Fruit fly (Drosophila melanogaster) whole organism, embryonic: ENCODE measurements around the gene BBS1.

ENCODE experiments used
- Aef1 ChIP-seq: fragments of 200-800 bp; sonication (Bioruptor generic); IDR thresholded peaks from 3 replicates; pipeline ENCODE4 v1.3.6; 2022; ENCODE audit warnings: missing biosample characterization, missing genetic modification characterization
- BEAF-32 ChIP-seq: fragments of 200-800 bp; sonication (Bioruptor generic); optimal IDR thresholded peaks from 3 replicates; lab custom pipeline; 2017; ENCODE audit warnings: missing biosample characterization, missing genetic modification characterization, mild to moderate bottlenecking, moderate library complexity, missing genetic modification reagents
- Blimp-1 ChIP-seq: fragments of 200-800 bp; sonication (Bioruptor generic); optimal IDR thresholded peaks from 3 replicates; lab custom pipeline; 2018; ENCODE audit warnings: missing biosample characterization, missing genetic modification characterization, mild to moderate bottlenecking, moderate library complexity, missing genetic modification reagents
- BtbVII ChIP-seq: fragments of 200-800 bp; sonication (Bioruptor generic); optimal IDR thresholded peaks from 3 replicates; lab custom pipeline; 2017; ENCODE audit warnings: missing biosample characterization, mild to moderate bottlenecking, missing genetic modification characterization
- CG13287 ChIP-seq: fragments of 200-800 bp; sonication (Bioruptor generic); IDR thresholded peaks from 2 replicates; pipeline ENCODE4 v1.3.6; 2022; ENCODE audit warnings: missing biosample characterization, missing genetic modification characterization; ENCODE audit not compliant: partially characterized antibody
- CG13775 ChIP-seq: fragments of 200-800 bp; sonication (Bioruptor generic); optimal IDR thresholded peaks from 3 replicates; lab custom pipeline; 2017; ENCODE audit warnings: missing biosample characterization, mild to moderate bottlenecking, missing genetic modification characterization
- CG13894 ChIP-seq: fragments of 200-800 bp; sonication (Bioruptor generic); optimal IDR thresholded peaks from 3 replicates; lab custom pipeline; 2018; ENCODE audit warnings: missing biosample characterization, mild to moderate bottlenecking, missing genetic modification characterization, moderate library complexity
- CG14667 ChIP-seq: fragments of 200-800 bp; sonication (Bioruptor generic); IDR thresholded peaks from 2 replicates; pipeline ENCODE4 v1.3.6; 2022; ENCODE audit warnings: missing biosample characterization, missing genetic modification characterization
- CG15269 ChIP-seq: fragments of 200-800 bp; sonication (Bioruptor generic); optimal IDR thresholded peaks from 2 replicates; lab custom pipeline; 2018; ENCODE audit warnings: missing biosample characterization, mild to moderate bottlenecking, missing genetic modification characterization, moderate library complexity
- CG2116 ChIP-seq: fragments of 200-800 bp; sonication (Bioruptor generic); optimal IDR thresholded peaks from 3 replicates; lab custom pipeline; 2018; ENCODE audit warnings: missing biosample characterization, mild to moderate bottlenecking, missing genetic modification characterization
- CG2129 ChIP-seq: fragments of 200-800 bp; sonication (Bioruptor generic); IDR thresholded peaks from 2 replicates; pipeline ENCODE4 v1.3.6; 2022; ENCODE audit warnings: missing biosample characterization, missing genetic modification characterization; ENCODE audit not compliant: partially characterized antibody
- CG30431 ChIP-seq: fragments of 200-800 bp; sonication (Bioruptor generic); optimal IDR thresholded peaks from 2 replicates; lab custom pipeline; 2017; ENCODE audit warnings: missing biosample characterization, missing genetic modification characterization
- CG34224 ChIP-seq: fragments of 200-800 bp; sonication (Bioruptor generic); IDR thresholded peaks from 3 replicates; pipeline ENCODE4 v1.3.6; 2022; ENCODE audit warnings: missing biosample characterization, missing genetic modification characterization; ENCODE audit not compliant: partially characterized antibody
- CG42726 ChIP-seq: fragments of 200-800 bp; sonication (Bioruptor generic); IDR thresholded peaks from 2 replicates; pipeline ENCODE4 v1.3.6; 2022; ENCODE audit warnings: missing biosample characterization, missing genetic modification characterization; ENCODE audit not compliant: partially characterized antibody
- CG7928 ChIP-seq: fragments of 200-800 bp; sonication (Bioruptor generic); optimal IDR thresholded peaks from 2 replicates; lab custom pipeline; 2017; ENCODE audit warnings: missing biosample characterization, mild to moderate bottlenecking, missing genetic modification characterization
- CrebB ChIP-seq: fragments of 200-800 bp; sonication (Bioruptor generic); optimal IDR thresholded peaks from 3 replicates; lab custom pipeline; 2018; ENCODE audit warnings: missing biosample characterization, mild to moderate bottlenecking, missing genetic modification characterization
- Doc3 ChIP-seq: fragments of 200-800 bp; sonication (Bioruptor generic); IDR thresholded peaks from 3 replicates; pipeline ENCODE4 v1.3.6; 2022; ENCODE audit warnings: missing biosample characterization, missing genetic modification characterization; ENCODE audit not compliant: partially characterized antibody
- Dp ChIP-seq: fragments of 200-800 bp; sonication (Bioruptor generic); optimal IDR thresholded peaks from 2 replicates; lab custom pipeline; 2018; ENCODE audit warnings: missing biosample characterization, mild to moderate bottlenecking, missing genetic modification characterization, moderate library complexity
- Dref ChIP-seq: fragments of 200-800 bp; sonication (Bioruptor generic); IDR thresholded peaks from 2 replicates; pipeline ENCODE4 v1.3.6; 2022; ENCODE audit warnings: missing biosample characterization, missing genetic modification characterization
- E2f2 ChIP-seq: fragments of 200-800 bp; sonication (Bioruptor generic); IDR thresholded peaks from 2 replicates; pipeline ENCODE4 v1.3.6; 2022; ENCODE audit warnings: missing biosample characterization, missing genetic modification characterization
- Fer1 ChIP-seq: fragments of 200-800 bp; sonication (Bioruptor generic); optimal IDR thresholded peaks from 2 replicates; lab custom pipeline; 2017; ENCODE audit warnings: missing biosample characterization, mild to moderate bottlenecking, missing genetic modification characterization
- HLH4C ChIP-seq: fragments of 200-800 bp; sonication (Bioruptor generic); IDR thresholded peaks from 3 replicates; pipeline ENCODE4 v1.3.6; 2022; ENCODE audit warnings: missing biosample characterization, missing genetic modification characterization; ENCODE audit not compliant: partially characterized antibody
- Hr78 ChIP-seq, 2 experiments: fragments of 200-800 bp in 1 of 2; fragments of >200 bp in 1 of 2; sonication (Bioruptor generic) in 1 of 2; optimal IDR thresholded peaks; 2 replicates each; lab custom pipeline; 2017 to 2019; ENCODE audit warnings: missing biosample characterization in 2 of 2, missing genetic modification characterization in 2 of 2, mild to moderate bottlenecking in 1 of 2, moderate library complexity in 1 of 2
- Myb ChIP-seq: fragments of 200-800 bp; sonication (Bioruptor generic); optimal IDR thresholded peaks from 2 replicates; lab custom pipeline; 2016; ENCODE audit warnings: missing biosample characterization, missing genetic modification characterization
- Opbp ChIP-seq: fragments of 200-800 bp; sonication (Bioruptor generic); IDR thresholded peaks from 3 replicates; pipeline ENCODE4 v1.3.6; 2022; ENCODE audit warnings: missing biosample characterization, missing genetic modification characterization; ENCODE audit not compliant: partially characterized antibody
- amos ChIP-seq: fragments of 200-800 bp; sonication (Bioruptor generic); IDR thresholded peaks from 2 replicates; pipeline ENCODE4 v1.3.6; 2022; ENCODE audit warnings: missing biosample characterization, missing genetic modification characterization; ENCODE audit not compliant: partially characterized antibody
- bbx ChIP-seq: fragments of 200-800 bp; sonication (Bioruptor generic); IDR thresholded peaks from 2 replicates; pipeline ENCODE4 v1.3.6; 2022; ENCODE audit warnings: missing biosample characterization, missing genetic modification characterization; ENCODE audit not compliant: partially characterized antibody
- bsh ChIP-seq, 2 experiments: fragments of 200-800 bp; sonication (Bioruptor generic); optimal IDR thresholded peaks; 2 replicates each; lab custom pipeline; 2017 to 2018; ENCODE audit warnings: mild to moderate bottlenecking in 2 of 2, missing biosample characterization in 2 of 2, missing genetic modification characterization in 2 of 2, moderate library complexity in 1 of 2
- ci ChIP-seq: fragments of 200-800 bp; sonication (Bioruptor generic); IDR thresholded peaks from 3 replicates; pipeline ENCODE4 v1.3.6; 2022; ENCODE audit warnings: missing biosample characterization, missing genetic modification characterization
- crp ChIP-seq, 2 experiments: fragments of 200-800 bp; sonication (Bioruptor generic); optimal IDR thresholded peaks; 2 replicates in 1 of 2; 3 replicates in 1 of 2; lab custom pipeline; 2017; ENCODE audit warnings: missing biosample characterization in 2 of 2, missing genetic modification characterization in 2 of 2, mild to moderate bottlenecking in 1 of 2, moderate library complexity in 1 of 2
- dysf ChIP-seq: fragments of 200-800 bp; sonication (Bioruptor generic); IDR thresholded peaks from 3 replicates; pipeline ENCODE4 v1.3.6; 2022; ENCODE audit warnings: missing biosample characterization, missing genetic modification characterization
- fru ChIP-seq: fragments of >200 bp; optimal IDR thresholded peaks from 2 replicates; lab custom pipeline; 2017
- hb ChIP-seq: fragments of 200-800 bp; sonication (Bioruptor generic); IDR thresholded peaks from 3 replicates; pipeline ENCODE4 v1.3.6; 2022; ENCODE audit warnings: missing biosample characterization, missing genetic modification characterization; ENCODE audit not compliant: partially characterized antibody
- knrl ChIP-seq: fragments of 200-800 bp; sonication (Bioruptor generic); IDR thresholded peaks from 3 replicates; pipeline ENCODE4 v1.3.6; 2022; ENCODE audit warnings: missing biosample characterization, missing genetic modification characterization; ENCODE audit not compliant: partially characterized antibody
- nerfin-1 ChIP-seq: fragments of 200-800 bp; sonication (Bioruptor generic); optimal IDR thresholded peaks from 3 replicates; lab custom pipeline; 2019; ENCODE audit warnings: missing biosample characterization, mild to moderate bottlenecking, missing genetic modification characterization, moderate library complexity
- nmo ChIP-seq: fragments of 200-800 bp; sonication (Bioruptor generic); optimal IDR thresholded peaks from 2 replicates; lab custom pipeline; 2018; ENCODE audit warnings: missing biosample characterization, mild to moderate bottlenecking, missing genetic modification characterization, moderate library complexity
- phol ChIP-seq: fragments of 200-800 bp; sonication (Bioruptor generic); optimal IDR thresholded peaks from 3 replicates; lab custom pipeline; 2018; ENCODE audit warnings: missing biosample characterization, mild to moderate bottlenecking, missing genetic modification characterization, moderate library complexity
- sens ChIP-seq: fragments of 200-800 bp; sonication (Bioruptor generic); peaks from one replicate; lab custom pipeline; 2016; ENCODE audit warnings: missing biosample characterization, missing genetic modification characterization
- tin ChIP-seq: fragments of 200-800 bp; sonication (Bioruptor generic); optimal IDR thresholded peaks from 3 replicates; lab custom pipeline; 2016; ENCODE audit warnings: missing biosample characterization, missing genetic modification characterization
- tna ChIP-seq: fragments of 200-800 bp; sonication (Bioruptor generic); IDR thresholded peaks from 2 replicates; pipeline ENCODE4 v1.3.6; 2022; ENCODE audit warnings: missing biosample characterization, missing genetic modification characterization; ENCODE audit not compliant: partially characterized antibody
- unc-4 ChIP-seq: fragments of 200-800 bp; sonication (Bioruptor generic); IDR thresholded peaks from 2 replicates; pipeline ENCODE4 v1.3.6; 2022; ENCODE audit warnings: missing biosample characterization, missing genetic modification characterization; ENCODE audit not compliant: partially characterized antibody
- vvl ChIP-seq: fragments of 200-800 bp; sonication (Bioruptor generic); IDR thresholded peaks from 2 replicates; pipeline ENCODE4 v1.3.6; 2022; ENCODE audit warnings: missing biosample characterization, missing genetic modification characterization

Gene BBS1

DNA sequence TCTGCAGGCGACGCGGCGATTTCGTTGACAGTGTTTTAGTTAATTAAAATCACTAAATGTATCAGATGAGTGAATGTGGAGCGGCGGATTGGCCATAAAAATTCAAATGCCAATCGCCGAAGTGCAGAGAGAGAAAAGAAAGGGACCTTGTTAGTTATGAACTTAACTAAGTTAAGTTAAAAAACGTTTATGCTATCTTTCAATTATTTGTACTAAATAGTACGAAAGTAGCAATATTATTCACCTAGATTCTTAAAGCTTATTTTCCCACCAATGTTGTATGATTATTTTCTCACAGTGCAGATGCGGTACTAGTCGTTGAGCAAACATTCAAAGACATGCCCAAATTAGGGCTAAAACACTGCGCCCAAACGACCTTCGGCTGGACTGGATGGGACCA, 34.9 kb upstream of the BBS1 start (continued):
- TF ChIP-seq phol (tag; lab: Kevin White, UChicago) (peak; percentile 79), fru (lab: Kevin White, UChicago) (no peak), BtbVII (GFP tag; lab: Kevin White, UChicago) (peak; percentile 38), CG2129 (GFP tag; lab: Robert Waterston, UW) (no peak)

DNA sequence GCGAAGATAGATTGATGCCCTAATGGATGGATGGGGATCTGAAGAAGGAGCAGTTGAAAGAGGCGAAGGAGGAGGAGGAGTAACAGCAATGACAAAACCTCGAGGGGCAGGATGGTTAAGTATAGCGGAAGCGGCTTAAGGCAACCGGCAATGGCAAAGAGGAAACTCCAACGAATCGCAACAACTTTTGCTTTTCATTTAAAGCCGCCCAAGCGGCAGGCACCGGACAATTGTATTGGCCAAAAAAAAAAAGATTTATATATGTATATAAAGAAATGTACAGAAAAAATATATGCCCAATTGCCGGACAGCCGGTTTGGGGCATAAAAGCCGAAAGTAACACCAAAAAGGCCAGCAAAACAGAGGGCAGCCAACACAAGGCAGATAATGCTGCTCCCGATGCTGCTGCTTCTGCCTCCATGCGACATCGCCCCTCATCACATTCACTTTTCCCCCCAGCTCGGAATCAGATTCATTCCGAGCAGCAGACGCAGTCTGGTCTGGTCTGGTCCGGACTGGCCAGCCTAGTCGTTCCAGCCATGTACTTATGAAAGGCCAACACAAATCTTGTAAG, 34.3 kb upstream of the BBS1 start:
- peak; percentile 9 for TF ChIP-seq CG13894
- no peak for TF ChIP-seq CG34224 (GFP tag; lab: Robert Waterston, UW)
- no peak for TF ChIP-seq CG30431 (GFP tag; lab: Kevin White, UChicago)
- no peak for TF ChIP-seq CG15269 (tag; lab: Kevin White, UChicago)
- TF ChIP-seq crp (GFP tag; optimal IDR thresholded peaks at IDR 0.05; lab: Kevin White, UChicago), result no peak
- no peak for TF ChIP-seq tna (GFP tag; lab: Robert Waterston, UW)
- TF ChIP-seq bsh (GFP tag; optimal IDR thresholded peaks at IDR 0.05; lab: Kevin White, UChicago), result no peak
- 0 out of 3 replicates have a peak, but pooled peaks have one; percentile 19 for TF ChIP-seq hb (GFP tag; lab: Robert Waterston, UW)
- peak; percentile 33; the same call in 1 of the 3 replicates for TF ChIP-seq ci (GFP tag; lab: Robert Waterston, UW)

DNA sequence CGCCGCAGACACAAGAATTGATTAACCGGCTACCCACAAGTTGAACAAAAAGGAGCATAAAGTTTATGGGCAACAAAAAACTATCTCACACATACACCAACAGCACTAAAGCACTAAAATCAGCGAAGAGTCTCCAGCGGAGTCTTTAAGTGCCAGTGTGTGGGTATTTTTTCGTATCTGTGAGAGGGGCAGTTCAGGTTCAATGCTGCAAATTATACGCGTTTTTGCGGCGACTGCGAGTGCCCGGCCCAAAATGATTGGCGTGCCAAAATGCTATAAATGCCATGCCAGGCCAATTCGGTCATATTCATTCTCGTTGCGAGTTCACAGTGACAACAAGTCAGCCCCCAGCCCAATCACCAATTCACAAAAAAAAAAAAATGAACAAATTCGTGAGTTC, 32.8 kb upstream of the BBS1 start, which contains the start of gene Cpr65Ec:
Gene Cpr65Ec (plus strand): TSS at position 301 of the 400 bp plus-strand sequence.
- no peak for TF ChIP-seq tin (GFP tag; lab: Kevin White, UChicago)
- no peak for TF ChIP-seq Myb
- TF ChIP-seq Hr78 (GFP tag; optimal IDR thresholded peaks at IDR 0.05; lab: Kevin White, UChicago), result no peak
- no peak for TF ChIP-seq Blimp-1 (GFP tag; lab: Kevin White, UChicago)
- no peak for TF ChIP-seq nmo (GFP tag; lab: Kevin White, UChicago)
- no peak for TF ChIP-seq amos (GFP tag; lab: Robert Waterston, UW)
- TF ChIP-seq sens, result no peak
- TF ChIP-seq Fer1, result no peak
- TF ChIP-seq hb (GFP tag; lab: Robert Waterston, UW), result no peak
- no peak for TF ChIP-seq nerfin-1 (tag; lab: Kevin White, UChicago)
- TF ChIP-seq, all 482 proteins: peak for 0

DNA sequence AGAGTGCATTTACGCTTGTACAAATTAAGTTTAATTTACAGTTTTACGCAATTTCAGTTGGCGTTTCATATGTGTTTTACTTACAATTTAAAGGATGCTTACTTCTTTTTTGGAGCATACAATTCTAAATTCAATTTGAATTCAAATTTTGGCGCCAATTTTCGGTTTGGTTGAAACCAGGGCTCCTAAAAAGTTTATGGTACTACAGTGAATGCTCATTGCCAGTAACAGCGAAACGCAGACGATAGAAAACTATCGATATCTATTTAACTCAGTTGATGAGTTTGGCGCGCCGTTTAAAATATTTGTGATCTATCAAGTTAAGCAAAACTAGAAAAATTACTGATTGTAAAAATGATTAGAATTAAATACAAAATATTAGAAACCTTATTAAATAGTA, 31.7 kb upstream of the BBS1 start:
- TF ChIP-seq Dref (peak; percentile 74), CrebB (no peak), Doc3 (GFP tag; lab: Robert Waterston, UW) (peak; percentile 57; the same call in 2 of the 3 replicates), dysf (GFP tag; lab: Robert Waterston, UW) (no peak), knrl (GFP tag; lab: Robert Waterston, UW) (peak; percentile 63), CG42726 (GFP tag; lab: Robert Waterston, UW) (0 out of 2 replicates have a peak, but pooled peaks have one; percentile 15), Opbp (GFP tag; lab: Robert Waterston, UW) (peak; percentile 38; the same call in 2 of the 3 replicates), CG2116 (GFP tag; lab: Kevin White, UChicago) (peak; percentile 77), E2f2 (GFP tag; lab: Robert Waterston, UW) (peak; percentile 97), vvl (peak; percentile 56), CG13287 (GFP tag; lab: Robert Waterston, UW) (peak; percentile 72), unc-4 (peak; percentile 67), BEAF-32 (peak; percentile 50), CG7928 (GFP tag; lab: Kevin White, UChicago) (peak; percentile 71), Dp (peak; percentile 68), CG34224 (GFP tag; lab: Robert Waterston, UW) (peak; percentile 56), CG14667 (GFP tag; lab: Robert Waterston, UW) (no peak), CG13775 (GFP tag; lab: Kevin White, UChicago) (no peak), Aef1 (GFP tag; lab: Robert Waterston, UW) (no peak), bbx (GFP tag; lab: Robert Waterston, UW) (peak; percentile 56), amos (GFP tag; lab: Robert Waterston, UW) (peak; percentile 71), HLH4C (GFP tag; lab: Robert Waterston, UW) (peak; percentile 57)
